Fruit fly (Drosophila melanogaster): ENCODE results near the gene CG43134.

dm6 chrX:4203713-4204447, 43.2 kb upstream of the CG43134 start:
- TF ChIP-seq CG32006 (GFP tag; optimal IDR thresholded peaks at IDR 0.05) (peak; percentile 40), eg (GFP tag; IDR thresholded peaks at IDR 0.05) (peak; percentile 55; the same call in 2 of the 3 replicates), ss (GFP tag; optimal IDR thresholded peaks at IDR 0.05) (peak; percentile 29 to 64), CG9139 (GFP tag; optimal IDR thresholded peaks at IDR 0.05) (no peak), CG6276 (GFP tag; optimal IDR thresholded peaks at IDR 0.05) (peak; percentile 45), CG6163 (GFP tag; IDR thresholded peaks at IDR 0.05) (peak; percentile 54; the same call in 2 of the 3 replicates)
